Worm (Caenorhabditis elegans): ENCODE results near the gene spp-16.

DNA sequence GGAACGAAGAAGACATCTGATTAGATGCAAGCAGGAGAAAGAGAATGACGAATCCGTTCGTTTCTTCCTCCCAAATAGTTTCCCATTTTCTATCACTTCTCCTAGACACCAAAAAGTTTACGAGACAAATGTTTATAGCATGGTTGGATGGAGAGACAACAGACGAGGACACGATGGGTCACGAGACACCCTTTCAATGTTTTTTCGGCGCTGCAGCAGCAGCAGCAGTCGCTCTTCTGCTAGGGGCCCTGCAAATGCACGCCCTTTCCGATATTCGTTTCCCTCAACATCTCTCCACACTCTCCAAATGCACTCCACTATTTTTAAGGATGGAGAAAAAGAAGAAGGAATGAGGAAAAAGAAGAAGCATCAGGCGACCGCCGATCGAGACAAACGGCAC is 42.8 kb downstream of the spp-16 start:
- TF ChIP-seq sma-3 (GFP tag; optimal IDR thresholded peaks at IDR 0.05) (no peak), mdl-1 (tag; optimal IDR thresholded peaks at IDR 0.05) (peak; percentile 86 to 91), unc-39 (tag; optimal IDR thresholded peaks at IDR 0.05) (no peak), nhr-12 (tag; optimal IDR thresholded peaks at IDR 0.05) (peak; percentile 10), egl-27 (tag; optimal IDR thresholded peaks at IDR 0.05) (peak; percentile 72), lin-39 (tag; optimal IDR thresholded peaks at IDR 0.05) (no peak), unc-62 (GFP tag; optimal IDR thresholded peaks at IDR 0.05) (no peak), ama-1 (optimal IDR thresholded peaks at IDR 0.05) (peak; percentile 48)
